Worm (Caenorhabditis elegans): ENCODE measurements around the gene aakg-1.

aakg-1 gene

ce11 chrIII:12568036-12568649, 7.1 kb downstream of the aakg-1 start (continued):
- TF ChIP-seq unc-130 (tag; optimal IDR thresholded peaks at IDR 0.05) (peak; percentile 50), unc-62 (GFP tag; optimal IDR thresholded peaks at IDR 0.05) (no peak), isw-1 (GFP tag; IDR thresholded peaks at IDR 0.05) (no peak), elt-3 (tag; optimal IDR thresholded peaks at IDR 0.05) (peak in 4 of 6 experiments; percentile 56 to 83 (median 68)), mef-2 (tag; optimal IDR thresholded peaks at IDR 0.05) (peak; percentile 18), lsy-2 (tag; optimal IDR thresholded peaks at IDR 0.05) (peak; percentile 75 to 89), jun-1 (tag; optimal IDR thresholded peaks at IDR 0.05) (peak; percentile 69), nhr-47 (tag; optimal IDR thresholded peaks at IDR 0.05) (peak; percentile 87), dpl-1 (GFP tag; optimal IDR thresholded peaks at IDR 0.05) (peak; percentile 40 to 63 (median 61)), nhr-19 (GFP tag; conservative IDR thresholded peaks at IDR 0.05) (peak; percentile 73), snu-23 (GFP tag; optimal IDR thresholded peaks at IDR 0.05) (peak; percentile 93), ama-1 (optimal IDR thresholded peaks at IDR 0.05) (no peak), fkh-4 (tag; optimal IDR thresholded peaks at IDR 0.05; ENCODE audit: borderline replicate concordance) (no peak), sox-4 (tag; optimal IDR thresholded peaks at IDR 0.05) (peak; percentile 69), rnt-1 (tag; optimal IDR thresholded peaks at IDR 0.05) (peak; percentile 85), lir-3 (tag; optimal IDR thresholded peaks at IDR 0.05; ENCODE audit: poor library complexity) (no peak), fkh-8 (tag; optimal IDR thresholded peaks at IDR 0.05) (peak; percentile 73), nhr-237 (tag; optimal IDR thresholded peaks at IDR 0.05) (no peak), mab-9 (GFP tag; IDR thresholded peaks at IDR 0.05) (no peak), hlh-4 (tag; optimal IDR thresholded peaks at IDR 0.05) (no peak), xbp-1 (tag; optimal IDR thresholded peaks at IDR 0.05) (peak; percentile 70), zip-4 (GFP tag; optimal IDR thresholded peaks at IDR 0.05) (no peak), egl-13 (tag; optimal IDR thresholded peaks at IDR 0.05) (peak; percentile 78), lin-14 (GFP tag; optimal IDR thresholded peaks at IDR 0.05) (peak; percentile 97), unc-86 (tag; optimal IDR thresholded peaks at IDR 0.05) (no peak), ceh-90 (tag; optimal IDR thresholded peaks at IDR 0.05) (no peak), nhr-12 (tag; optimal IDR thresholded peaks at IDR 0.05) (no peak), ztf-11 (tag; optimal IDR thresholded peaks at IDR 0.05) (no peak), nhr-28 (tag; optimal IDR thresholded peaks at IDR 0.05) (no peak), mep-1 (tag; optimal IDR thresholded peaks at IDR 0.05) (peak; percentile 89), alr-1 (tag; optimal IDR thresholded peaks at IDR 0.05; ENCODE audit: borderline replicate concordance) (no peak), C16A3.4 (tag; optimal IDR thresholded peaks at IDR 0.05) (peak; percentile 87), hpl-2 (GFP tag; optimal IDR thresholded peaks at IDR 0.05) (no peak), unc-98 (GFP tag; IDR thresholded peaks at IDR 0.05) (no peak), ceh-82 (tag; optimal IDR thresholded peaks at IDR 0.05) (peak in 2 of 3 experiments; percentile 55 to 82), efl-3 (GFP tag; optimal IDR thresholded peaks at IDR 0.05) (no peak), ceh-63 (GFP tag; optimal IDR thresholded peaks at IDR 0.05) (no peak), nhr-84 (tag; optimal IDR thresholded peaks at IDR 0.05) (no peak), hlh-17 (GFP tag; optimal IDR thresholded peaks at IDR 0.05; ENCODE audit: borderline replicate concordance) (no peak)

DNA sequence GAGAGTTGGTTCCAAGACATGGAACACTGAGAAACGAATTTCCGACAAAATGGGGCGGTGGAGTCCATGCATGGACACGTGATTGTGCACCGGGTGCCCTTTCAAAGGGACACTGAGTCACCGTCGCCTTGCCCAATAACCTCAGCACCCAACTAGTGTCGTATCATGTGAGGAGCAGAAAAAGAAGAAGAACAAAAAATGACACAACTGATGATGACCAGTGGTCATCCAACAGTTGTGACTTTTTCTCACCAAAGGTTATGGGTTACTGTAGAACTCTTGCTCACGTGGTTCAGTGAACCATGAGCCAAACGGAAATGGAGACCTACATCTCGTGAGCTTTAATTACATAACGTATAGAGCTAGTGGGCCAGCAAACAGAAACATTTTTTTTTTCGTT, 9.4 kb downstream of the aakg-1 start:
- TF ChIP-seq unc-86 (tag; optimal IDR thresholded peaks at IDR 0.05) (no peak), elt-2 (tag; optimal IDR thresholded peaks at IDR 0.05) (no peak), lin-15B (tag; optimal IDR thresholded peaks at IDR 0.05) (no peak), lin-35 (GFP tag; optimal IDR thresholded peaks at IDR 0.05) (peak in 1 of 2 experiments; percentile 2), Y116A8C.19 (tag; optimal IDR thresholded peaks at IDR 0.05; ENCODE audit: borderline replicate concordance) (no peak), mep-1 (tag; optimal IDR thresholded peaks at IDR 0.05) (no peak), F16B12.6 (tag; optimal IDR thresholded peaks at IDR 0.05) (no peak)

Data from whole organism, L1 larva.